Worm (Caenorhabditis elegans): Measurements from ENCODE around the gene gln-6.

DNA sequence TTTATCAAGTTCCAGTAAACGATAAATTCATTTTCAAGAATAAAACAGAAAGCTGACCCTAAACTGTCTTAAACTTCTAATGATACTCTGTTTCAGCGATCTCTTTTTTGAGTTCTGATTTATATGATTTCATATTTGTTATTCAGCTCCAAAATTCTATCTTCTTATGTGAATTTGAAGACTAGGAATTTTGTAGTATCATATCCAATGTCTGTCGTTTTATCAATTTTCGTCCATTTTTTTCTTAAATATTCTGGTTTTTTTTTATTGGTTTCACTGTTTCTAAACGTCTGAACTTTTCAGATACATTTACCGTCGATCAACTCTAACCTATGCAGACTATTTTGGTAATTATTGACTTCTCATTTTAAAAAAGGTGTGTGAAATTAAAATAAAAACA is 15.8 kb downstream of the gln-6 start, which contains the start of the genes nhr-138 and C28D4.18:
- no peak for TF ChIP-seq nhr-48 (tag; optimal IDR thresholded peaks at IDR 0.05)
- TF ChIP-seq snpc-4 (tag; optimal IDR thresholded peaks at IDR 0.05) = no peak
- TF ChIP-seq lin-39 (tag; optimal IDR thresholded peaks at IDR 0.05) = no peak
- no peak for TF ChIP-seq Y105C5A.15 (GFP tag; IDR thresholded peaks at IDR 0.05)
- no peak for TF ChIP-seq unc-130 (GFP tag; optimal IDR thresholded peaks at IDR 0.05)

Measured in whole organism, L4 larva.